Worm (Caenorhabditis elegans) whole organism, L4/young adult: Measurements from ENCODE around the gene F18A1.7.

Experiments used
- W03F9.2 ChIP-seq: fragments of 150-350 bp; optimal IDR thresholded peaks from 2 replicates; lab custom pipeline; 2014; ENCODE audit warnings: missing biosample characterization, missing genetic modification characterization
- dao-5 ChIP-seq: sonication (generic microtip); optimal IDR thresholded peaks from 2 replicates; lab custom pipeline; 2016; ENCODE audit warnings: missing genotype, missing genetic modification characterization, moderate library complexity, missing compliant biosample characterization
- him-1 ChIP-seq: sonication (generic microtip); optimal IDR thresholded peaks from 2 replicates; lab custom pipeline; 2016; ENCODE audit warnings: missing genotype, missing genetic modification reagents, missing genetic modification characterization, missing compliant biosample characterization

F18A1.7 gene

DNA sequence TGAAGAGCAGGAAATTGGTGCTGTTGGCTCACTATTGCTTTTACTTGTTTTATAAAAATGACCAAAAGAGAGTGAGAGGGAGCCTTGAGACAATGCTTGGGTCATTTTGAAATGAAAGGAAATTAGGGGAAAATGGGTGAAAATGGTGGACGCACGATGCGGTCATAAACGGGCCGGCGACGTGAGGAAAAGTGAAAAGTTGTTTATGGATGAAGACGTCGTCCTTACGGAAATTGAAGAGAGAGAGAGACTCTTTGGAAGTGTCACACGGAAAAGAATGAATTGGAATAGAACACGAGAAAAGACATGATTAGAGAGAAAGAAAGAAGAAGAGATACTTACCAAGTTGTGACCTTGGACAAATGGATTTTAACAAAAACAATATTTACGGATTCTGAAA is 42.0 kb downstream of the F18A1.7 start:
- TF ChIP-seq W03F9.2 (tag; lab: Kevin White, UChicago) (no peak), him-1 (tag; lab: Kevin White, UChicago) (no peak), dao-5 (tag; lab: Kevin White, UChicago) (no peak)

ce11 chrII:7620413-7620812 is 43.1 kb downstream of the F18A1.7 start, which contains the start of gene R07G3.8:
Gene R07G3.8, minus strand, starts transcription at chrII:7620513.
- no peak for TF ChIP-seq him-1 (tag; lab: Kevin White, UChicago)
- TF ChIP-seq W03F9.2 (tag; lab: Kevin White, UChicago) = no peak
- no peak for TF ChIP-seq dao-5 (tag; lab: Kevin White, UChicago)

DNA sequence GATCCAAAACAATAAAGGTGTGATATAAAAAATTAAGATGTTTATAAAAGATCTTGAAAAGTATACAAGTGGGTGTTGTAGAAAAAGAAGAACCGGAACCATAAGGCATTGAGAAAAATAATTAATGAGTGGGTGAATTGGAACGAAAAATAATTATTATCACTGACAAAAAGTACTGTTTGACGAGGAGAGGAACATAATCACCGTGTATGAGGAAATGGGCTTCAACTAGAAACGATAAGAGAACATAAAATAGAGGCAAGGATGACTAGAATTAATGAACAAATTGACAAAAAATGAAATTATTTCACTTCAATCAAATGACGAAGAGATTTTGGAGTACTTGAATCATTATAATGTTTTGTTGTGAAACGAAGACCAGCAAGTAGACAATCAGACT is 45.3 kb downstream of the F18A1.7 start:
- TF ChIP-seq W03F9.2 (tag; lab: Kevin White, UChicago) = no peak
- no peak for TF ChIP-seq him-1 (tag; lab: Kevin White, UChicago)

DNA sequence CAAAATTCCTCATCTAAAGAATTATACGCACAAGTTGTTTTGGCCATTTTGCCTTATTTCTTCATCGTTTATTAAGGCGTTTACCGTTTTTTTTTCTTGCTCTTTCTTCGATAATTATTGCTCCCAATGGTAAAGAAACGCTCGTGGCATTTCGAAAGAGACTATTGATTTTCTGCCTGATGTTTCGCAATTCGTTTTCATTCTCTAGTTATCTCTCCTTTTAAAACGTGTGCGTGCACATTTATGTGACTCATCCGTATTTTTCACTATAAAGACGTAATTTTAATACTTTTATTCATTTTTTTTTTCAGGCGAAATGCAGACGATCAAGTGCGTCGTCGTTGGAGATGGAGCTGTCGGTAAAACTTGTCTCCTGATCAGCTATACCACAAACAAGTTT is 47.4 kb downstream of the F18A1.7 start, which contains the start of gene cdc-42:
Gene cdc-42, plus strand, starts transcription at position 312 of the 400 bp plus-strand sequence.
- no peak for TF ChIP-seq dao-5 (tag; lab: Kevin White, UChicago)
- no peak for TF ChIP-seq W03F9.2 (tag; lab: Kevin White, UChicago)
- no peak for TF ChIP-seq him-1 (tag; lab: Kevin White, UChicago)

DNA sequence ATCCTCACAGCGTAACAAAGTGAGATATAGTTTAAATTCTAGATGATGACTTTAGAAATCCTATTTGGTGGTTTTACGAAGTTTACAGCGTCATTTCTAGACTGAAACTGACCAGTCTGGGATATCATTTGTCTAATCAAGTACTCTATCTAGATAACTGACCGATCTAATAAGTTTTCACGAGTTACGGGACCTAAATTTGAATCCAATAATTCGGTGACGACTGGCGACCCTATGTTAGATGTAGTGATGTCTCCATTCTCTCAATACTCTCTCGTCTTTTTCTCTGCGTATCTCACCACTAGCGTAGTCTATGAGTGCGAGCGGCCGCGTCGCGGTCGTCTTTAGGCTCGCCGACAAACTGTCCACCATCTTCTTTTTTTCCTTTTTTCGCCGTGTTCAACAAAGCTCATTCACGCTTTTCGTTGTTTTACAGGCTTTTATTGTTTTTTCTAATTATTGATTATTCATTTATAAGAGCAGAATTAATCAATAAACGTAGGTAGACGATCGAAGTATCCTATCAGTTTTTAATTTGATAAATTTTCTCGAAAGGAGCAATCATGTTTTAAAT is 48.1 kb downstream of the F18A1.7 start:
- TF ChIP-seq W03F9.2 (tag; lab: Kevin White, UChicago) (no peak), him-1 (tag; lab: Kevin White, UChicago) (no peak), dao-5 (tag; lab: Kevin White, UChicago) (no peak)

ce11 chrII:7614334-7614733 is 49.2 kb downstream of the F18A1.7 start:
- no peak for TF ChIP-seq W03F9.2 (tag; lab: Kevin White, UChicago)
- TF ChIP-seq dao-5 (tag; lab: Kevin White, UChicago) = no peak
- TF ChIP-seq him-1 (tag; lab: Kevin White, UChicago) = no peak

ce11 chrII:7613241-7613782 is 50.2 kb downstream of the F18A1.7 start, which contains the start of the genes oig-4 and R07G3.7:
Gene oig-4, plus strand, starts transcription at chrII:7613541.
Gene R07G3.7, minus strand, starts transcription at chrII:7613732.
- TF ChIP-seq him-1 (tag; lab: Kevin White, UChicago) = no peak
- TF ChIP-seq W03F9.2 (tag; lab: Kevin White, UChicago) = no peak
- no peak for TF ChIP-seq dao-5 (tag; lab: Kevin White, UChicago)
